Worm (Caenorhabditis elegans): ENCODE measurements around the gene nas-28.

Gene nas-28

ce11 chrIII:6216833-6217466 lies 33.9 kb upstream of the nas-28 start, which contains the start of gene hot-4:
Gene hot-4, plus strand, starts transcription at chrIII:6217416.
- TF ChIP-seq nhr-10 (tag; optimal IDR thresholded peaks at IDR 0.05) = no peak
- no peak for TF ChIP-seq skn-1 (tag; optimal IDR thresholded peaks at IDR 0.05)
- no peak for TF ChIP-seq ztf-1 (GFP tag; conservative IDR thresholded peaks at IDR 0.05)
- no peak for TF ChIP-seq C34F6.9 (tag; optimal IDR thresholded peaks at IDR 0.05)
- no peak for TF ChIP-seq nhr-129 (tag; optimal IDR thresholded peaks at IDR 0.05)
- TF ChIP-seq mbf-1 (tag; optimal IDR thresholded peaks at IDR 0.05) = no peak
- TF ChIP-seq nhr-23 (tag; optimal IDR thresholded peaks at IDR 0.05) = no peak
- TF ChIP-seq ZK546.5 (tag; optimal IDR thresholded peaks at IDR 0.05) = no peak
- TF ChIP-seq zag-1 (tag; optimal IDR thresholded peaks at IDR 0.05) = no peak
- TF ChIP-seq blmp-1 (tag; optimal IDR thresholded peaks at IDR 0.05; ENCODE audit: insufficient read depth) = no peak
- TF ChIP-seq unc-39 (tag; optimal IDR thresholded peaks at IDR 0.05) = no peak
- no peak for TF ChIP-seq lsy-2 (tag; optimal IDR thresholded peaks at IDR 0.05)
- TF ChIP-seq Y55F3AM.14 (GFP tag; optimal IDR thresholded peaks at IDR 0.05) = no peak
- no peak for TF ChIP-seq unc-55 (GFP tag; optimal IDR thresholded peaks at IDR 0.05)
- TF ChIP-seq sem-4 (tag; optimal IDR thresholded peaks at IDR 0.05) = no peak
- no peak for TF ChIP-seq nhr-6 (tag; optimal IDR thresholded peaks at IDR 0.05)
- no peak for TF ChIP-seq sma-9 (GFP tag; optimal IDR thresholded peaks at IDR 0.05)
- TF ChIP-seq sma-9 (tag; optimal IDR thresholded peaks at IDR 0.05) = no peak
- no peak for TF ChIP-seq crh-2 (tag; optimal IDR thresholded peaks at IDR 0.05)

ce11 chrIII:6215943-6216342 lies 32.9 kb upstream of the nas-28 start:
- no peak for TF ChIP-seq aly-2 (tag; optimal IDR thresholded peaks at IDR 0.05)
- TF ChIP-seq R02D3.7 (tag; optimal IDR thresholded peaks at IDR 0.05) = no peak
- no peak for TF ChIP-seq skn-1 (tag; optimal IDR thresholded peaks at IDR 0.05)
- no peak for TF ChIP-seq gmeb-1 (tag; optimal IDR thresholded peaks at IDR 0.05)
- TF ChIP-seq nhr-21 (tag; optimal IDR thresholded peaks at IDR 0.05) = peak; percentile 57
- TF ChIP-seq Y55F3AM.14 (GFP tag; optimal IDR thresholded peaks at IDR 0.05) = no peak
- TF ChIP-seq unc-39 (tag; optimal IDR thresholded peaks at IDR 0.05) = no peak
- peak; percentile 56 for TF ChIP-seq sma-9 (GFP tag; optimal IDR thresholded peaks at IDR 0.05)
- no peak for TF ChIP-seq sma-9 (tag; optimal IDR thresholded peaks at IDR 0.05)
- TF ChIP-seq blmp-1 (tag; optimal IDR thresholded peaks at IDR 0.05; ENCODE audit: insufficient read depth) = peak; percentile 41

ce11 chrIII:6215476-6215875 lies 32.5 kb upstream of the nas-28 start, which contains the start of gene C23G10.11:
Gene C23G10.11, minus strand, starts transcription at chrIII:6215576.
- TF ChIP-seq lin-11 (tag; optimal IDR thresholded peaks at IDR 0.05) (no peak), nhr-6 (tag; optimal IDR thresholded peaks at IDR 0.05) (no peak), sem-4 (tag; optimal IDR thresholded peaks at IDR 0.05) (no peak), ztf-4 (tag; optimal IDR thresholded peaks at IDR 0.05) (no peak)

- TF ChIP-seq unc-39 (tag; optimal IDR thresholded peaks at IDR 0.05) (no peak), peb-1 (tag; optimal IDR thresholded peaks at IDR 0.05) (no peak), unc-62 (GFP tag; optimal IDR thresholded peaks at IDR 0.05) (no peak), nhr-12 (tag; optimal IDR thresholded peaks at IDR 0.05) (no peak), mbf-1 (tag; optimal IDR thresholded peaks at IDR 0.05) (no peak), snpc-4 (tag; optimal IDR thresholded peaks at IDR 0.05) (no peak), lin-39 (tag; optimal IDR thresholded peaks at IDR 0.05) (no peak), nhr-21 (tag; optimal IDR thresholded peaks at IDR 0.05) (no peak), lin-13 (GFP tag; optimal IDR thresholded peaks at IDR 0.05) (no peak), ztf-1 (GFP tag; conservative IDR thresholded peaks at IDR 0.05) (no peak), C34F6.9 (tag; optimal IDR thresholded peaks at IDR 0.05) (no peak), R02D3.7 (tag; optimal IDR thresholded peaks at IDR 0.05) (no peak), nhr-11 (tag; optimal IDR thresholded peaks at IDR 0.05) (no peak)
These were observed 30.9 kb upstream of the nas-28 start, which contains the start of gene C23G10.10 for ce11 chrIII:6213915-6214314. Gene C23G10.10, minus strand, starts transcription at chrIII:6214015.

ce11 chrIII:6210215-6210822 lies 27.3 kb upstream of the nas-28 start:
- TF ChIP-seq snpc-4 (tag; optimal IDR thresholded peaks at IDR 0.05) (peak; percentile 8), lin-39 (tag; optimal IDR thresholded peaks at IDR 0.05) (no peak)

All from whole organism, L2 larva.